Worm (Caenorhabditis elegans) whole organism, L3 larva: ENCODE measurements around the gene swan-2.

Experiments used
- R02D3.7 ChIP-seq: fragments of 150-350 bp; optimal IDR thresholded peaks from 2 replicates; lab custom pipeline; 2014; ENCODE audit warnings: missing biosample characterization, missing genetic modification characterization
- ZK546.5 ChIP-seq: sonication (generic microtip); optimal IDR thresholded peaks from 2 replicates; lab custom pipeline; 2017; ENCODE audit warnings: missing biosample characterization, missing genetic modification characterization
- aly-2 ChIP-seq: fragments of 150-350 bp; optimal IDR thresholded peaks from 2 replicates; lab custom pipeline; 2014; ENCODE audit warnings: missing biosample characterization, missing genetic modification characterization
- ama-1 ChIP-seq: fragments of 150-350 bp; optimal IDR thresholded peaks from 2 replicates; lab custom pipeline; 2018
- ceh-16 ChIP-seq: sonication (generic microtip); optimal IDR thresholded peaks from 2 replicates; lab custom pipeline; 2017; ENCODE audit warnings: missing biosample characterization, missing genetic modification characterization
- ceh-28 ChIP-seq: fragments of 150-350 bp; optimal IDR thresholded peaks from 2 replicates; lab custom pipeline; 2014; ENCODE audit warnings: missing biosample characterization, missing genetic modification reagents, missing genetic modification characterization
- ceh-82 ChIP-seq: fragments of 150-350 bp; optimal IDR thresholded peaks from 2 replicates; lab custom pipeline; 2014; ENCODE audit warnings: missing biosample characterization, missing genetic modification characterization
- ceh-9 ChIP-seq: sonication (generic microtip); optimal IDR thresholded peaks from 2 replicates; lab custom pipeline; 2018; ENCODE audit warnings: missing biosample characterization, missing genetic modification characterization
- daf-12 ChIP-seq: fragments of 150-350 bp; optimal IDR thresholded peaks from 2 replicates; lab custom pipeline; 2014; ENCODE audit warnings: missing biosample characterization, missing genetic modification reagents, missing genetic modification characterization
- egl-27 ChIP-seq: sonication (generic microtip); optimal IDR thresholded peaks from 4 replicates; lab custom pipeline; 2017; ENCODE audit warnings: missing biosample characterization, missing genetic modification reagents, missing genetic modification characterization
- elt-1 ChIP-seq: fragments of 150-350 bp; optimal IDR thresholded peaks from 2 replicates; lab custom pipeline; 2014; ENCODE audit warnings: missing biosample characterization, missing genetic modification characterization
- elt-2 ChIP-seq: sonication (generic microtip); optimal IDR thresholded peaks from 2 replicates; lab custom pipeline; 2016; ENCODE audit warnings: missing genetic modification reagents, mild to moderate bottlenecking, missing genetic modification characterization, missing compliant biosample characterization
- elt-3 ChIP-seq, 3 experiments: fragments of 150-350 bp in 1 of 3; sonication (generic microtip) in 2 of 3; optimal IDR thresholded peaks; 2 replicates in 2 of 3; 4 replicates in 1 of 3; lab custom pipeline; 2014 to 2017; ENCODE audit warnings: missing biosample characterization in 3 of 3, missing genetic modification characterization in 3 of 3
- fkh-10 ChIP-seq: sonication (generic microtip); optimal IDR thresholded peaks from 2 replicates; lab custom pipeline; 2017; ENCODE audit warnings: missing biosample characterization, missing genetic modification reagents, missing genetic modification characterization
- fkh-2 ChIP-seq: fragments of 150-350 bp; optimal IDR thresholded peaks from 2 replicates; lab custom pipeline; 2014; ENCODE audit warnings: missing biosample characterization, missing genetic modification reagents, missing genetic modification characterization
- fos-1 ChIP-seq: fragments of 150-350 bp; optimal IDR thresholded peaks from 2 replicates; lab custom pipeline; 2014; ENCODE audit warnings: missing biosample characterization, missing genetic modification characterization
- hmg-11 ChIP-seq: sonication (generic microtip); optimal IDR thresholded peaks from 2 replicates; lab custom pipeline; 2016; ENCODE audit warnings: missing genetic modification characterization, missing compliant biosample characterization
- jun-1 ChIP-seq: fragments of 150-350 bp; optimal IDR thresholded peaks from 2 replicates; lab custom pipeline; 2014; ENCODE audit warnings: missing biosample characterization, missing genetic modification reagents, missing genetic modification characterization
- lin-15B ChIP-seq: fragments of 150-350 bp; optimal IDR thresholded peaks from 2 replicates; lab custom pipeline; 2014; ENCODE audit warnings: missing biosample characterization, missing genetic modification characterization
- lin-39 ChIP-seq: fragments of 150-350 bp; optimal IDR thresholded peaks from 2 replicates; lab custom pipeline; 2018; ENCODE audit warnings: missing biosample characterization, missing genetic modification reagents, missing genetic modification characterization
- lsy-12 ChIP-seq: sonication (generic microtip); optimal IDR thresholded peaks from 2 replicates; lab custom pipeline; 2016; ENCODE audit warnings: mild to moderate bottlenecking, missing genetic modification characterization, missing compliant biosample characterization
- mdl-1 ChIP-seq: fragments of 150-350 bp; optimal IDR thresholded peaks from 2 replicates; lab custom pipeline; 2014; ENCODE audit warnings: missing biosample characterization, missing genetic modification characterization
- mml-1 ChIP-seq: fragments of 150-350 bp; sonication (generic microtip); optimal IDR thresholded peaks from 3 replicates; lab custom pipeline; 2014; ENCODE audit warnings: missing biosample characterization, missing genetic modification characterization
- nfya-1 ChIP-seq: sonication (generic microtip); optimal IDR thresholded peaks from 2 replicates; lab custom pipeline; 2017; ENCODE audit warnings: missing genetic modification characterization, mild to moderate bottlenecking, missing compliant biosample characterization, antibody characterized with exemption, moderate library complexity; ENCODE audit not compliant: insufficient read depth
- nhr-11 ChIP-seq: fragments of 150-350 bp; optimal IDR thresholded peaks from 2 replicates; lab custom pipeline; 2014; ENCODE audit warnings: missing biosample characterization, missing genetic modification characterization
- nhr-23 ChIP-seq: fragments of 150-350 bp; optimal IDR thresholded peaks from 2 replicates; lab custom pipeline; 2014; ENCODE audit warnings: missing biosample characterization, missing genetic modification reagents, missing genetic modification characterization
- nhr-25 ChIP-seq: sonication (generic microtip); optimal IDR thresholded peaks from 2 replicates; lab custom pipeline; 2017; ENCODE audit warnings: missing biosample characterization, missing genetic modification characterization
- nhr-67 ChIP-seq: fragments of 150-350 bp; optimal IDR thresholded peaks from 2 replicates; lab custom pipeline; 2014; ENCODE audit warnings: missing biosample characterization, missing genetic modification characterization
- nhr-76 ChIP-seq: fragments of 150-350 bp; sonication (generic microtip); optimal IDR thresholded peaks from 5 replicates; lab custom pipeline; 2014; ENCODE audit warnings: missing biosample characterization, missing genetic modification characterization
- nhr-77 ChIP-seq: fragments of 150-350 bp; optimal IDR thresholded peaks from 2 replicates; lab custom pipeline; 2014; ENCODE audit warnings: missing biosample characterization, missing genetic modification characterization
- pha-4 ChIP-seq: fragments of 150-350 bp; optimal IDR thresholded peaks from 2 replicates; lab custom pipeline; 2014; ENCODE audit warnings: missing biosample characterization, missing genetic modification reagents, missing genetic modification characterization
- sea-2 ChIP-seq: fragments of 150-350 bp; sonication (generic microtip); optimal IDR thresholded peaks from 4 replicates; lab custom pipeline; 2014; ENCODE audit warnings: missing biosample characterization, missing genetic modification reagents, missing genetic modification characterization
- skn-1 ChIP-seq: fragments of 150-350 bp; optimal IDR thresholded peaks from 2 replicates; lab custom pipeline; 2014; ENCODE audit warnings: missing biosample characterization, missing genetic modification characterization
- snpc-4 ChIP-seq: fragments of 150-350 bp; optimal IDR thresholded peaks from 2 replicates; lab custom pipeline; 2014; ENCODE audit warnings: missing biosample characterization, missing genetic modification characterization
- tbx-2 ChIP-seq: sonication (generic microtip); optimal IDR thresholded peaks from 2 replicates; lab custom pipeline; 2016; ENCODE audit warnings: mild to moderate bottlenecking, missing genetic modification characterization, missing compliant biosample characterization
- unc-39 ChIP-seq: sonication (generic microtip); optimal IDR thresholded peaks from 4 replicates; lab custom pipeline; 2017; ENCODE audit warnings: missing biosample characterization, missing genetic modification characterization
- unc-62 ChIP-seq: fragments of 150-350 bp; sonication (generic microtip); optimal IDR thresholded peaks from 4 replicates; lab custom pipeline; 2014; ENCODE audit warnings: missing biosample characterization, missing genetic modification reagents, missing genetic modification characterization
- zag-1 ChIP-seq: fragments of 150-350 bp; optimal IDR thresholded peaks from 2 replicates; lab custom pipeline; 2014; ENCODE audit warnings: missing biosample characterization, missing genetic modification characterization
- ztf-11 ChIP-seq: fragments of 150-350 bp; optimal IDR thresholded peaks from 2 replicates; lab custom pipeline; 2014; ENCODE audit warnings: missing biosample characterization, missing genetic modification characterization
- ztf-4 ChIP-seq: fragments of 150-350 bp; optimal IDR thresholded peaks from 2 replicates; lab custom pipeline; 2014; ENCODE audit warnings: missing biosample characterization, missing genetic modification characterization

The swan-2 gene

ce11 chrV:13757349-13757748, 46.7 kb downstream of the swan-2 start (continued):
- TF ChIP-seq ceh-16 (no peak), lin-39 (tag; lab: Kevin White, UChicago) (peak; percentile 34)

ce11 chrV:13756359-13757091, 47.6 kb downstream of the swan-2 start, which contains the start of gene F20G2.2:
Gene F20G2.2, minus strand, starts transcription at chrV:13756409.
- TF ChIP-seq tbx-2 (tag; lab: Kevin White, UChicago) = no peak
- TF ChIP-seq sea-2 (GFP tag; lab: Kevin White, UChicago) = no peak
- TF ChIP-seq daf-12 = no peak
- TF ChIP-seq aly-2 (tag; lab: Kevin White, UChicago) = no peak
- peak; percentile 45 for TF ChIP-seq pha-4
- TF ChIP-seq ceh-9 (tag; lab: Kevin White, UChicago) = no peak
- TF ChIP-seq unc-39 (tag; lab: Kevin White, UChicago) = no peak
- no peak for TF ChIP-seq snpc-4 (tag; lab: Kevin White, UChicago)
- TF ChIP-seq R02D3.7 (tag; lab: Kevin White, UChicago) = no peak
- TF ChIP-seq mml-1 (tag; lab: Kevin White, UChicago) = no peak
- TF ChIP-seq nhr-11 (tag; lab: Kevin White, UChicago) = no peak
- TF ChIP-seq fos-1 = no peak
- no peak for TF ChIP-seq lin-15B (tag; lab: Kevin White, UChicago)
- peak; percentile 43 for TF ChIP-seq elt-2
- TF ChIP-seq fkh-2 (tag; lab: Kevin White, UChicago) = no peak
- peak; percentile 20 for TF ChIP-seq ceh-28 (tag; lab: Kevin White, UChicago)
- TF ChIP-seq nhr-76 = no peak
- TF ChIP-seq elt-3 (tag; optimal IDR thresholded peaks at IDR 0.05; lab: Kevin White, UChicago) = no peak
- peak; percentile 13 for TF ChIP-seq hmg-11 (tag; lab: Kevin White, UChicago)
- no peak for TF ChIP-seq mdl-1 (tag; lab: Kevin White, UChicago)
- no peak for TF ChIP-seq zag-1 (tag; lab: Kevin White, UChicago)
- no peak for TF ChIP-seq ztf-11 (tag; lab: Kevin White, UChicago)
- no peak for TF ChIP-seq nfya-1 (tag; lab: Kevin White, UChicago)
- no peak for TF ChIP-seq nhr-23 (tag; lab: Kevin White, UChicago)
- TF ChIP-seq elt-1 (tag; lab: Kevin White, UChicago) = no peak
- no peak for TF ChIP-seq nhr-77
- peak; percentile 83 for TF ChIP-seq skn-1 (tag; lab: Kevin White, UChicago)
- no peak for TF ChIP-seq ama-1
- no peak for TF ChIP-seq ztf-4 (tag; lab: Kevin White, UChicago)
- TF ChIP-seq egl-27 = no peak
- TF ChIP-seq fkh-10 (GFP tag; lab: Kevin White, UChicago) = no peak
- no peak for TF ChIP-seq nhr-25 (tag; lab: Kevin White, UChicago)
- TF ChIP-seq ZK546.5 (tag; lab: Kevin White, UChicago) = no peak
- no peak for TF ChIP-seq unc-62 (GFP tag; lab: Kevin White, UChicago)
- TF ChIP-seq lsy-12 (tag; lab: Kevin White, UChicago) = no peak
- TF ChIP-seq lin-39 (tag; lab: Kevin White, UChicago) = no peak
- no peak for TF ChIP-seq ceh-82 (tag; lab: Kevin White, UChicago)
- no peak for TF ChIP-seq nhr-67 (tag; lab: Kevin White, UChicago)
- TF ChIP-seq jun-1 (tag; lab: Kevin White, UChicago) = no peak
- TF ChIP-seq ceh-16 = no peak
- TF ChIP-seq, all 47 proteins: peak for 5

ce11 chrV:13753481-13753880, 50.6 kb downstream of the swan-2 start, which contains the start of gene F20G2.1:
Gene F20G2.1, minus strand, starts transcription at chrV:13753581.
- no peak for TF ChIP-seq tbx-2 (tag; lab: Kevin White, UChicago)
- TF ChIP-seq ceh-9 (tag; lab: Kevin White, UChicago) = no peak
- TF ChIP-seq, all 47 proteins: peak for 0
